Worm (Caenorhabditis elegans): ENCODE measurements around the gene far-1.

DNA sequence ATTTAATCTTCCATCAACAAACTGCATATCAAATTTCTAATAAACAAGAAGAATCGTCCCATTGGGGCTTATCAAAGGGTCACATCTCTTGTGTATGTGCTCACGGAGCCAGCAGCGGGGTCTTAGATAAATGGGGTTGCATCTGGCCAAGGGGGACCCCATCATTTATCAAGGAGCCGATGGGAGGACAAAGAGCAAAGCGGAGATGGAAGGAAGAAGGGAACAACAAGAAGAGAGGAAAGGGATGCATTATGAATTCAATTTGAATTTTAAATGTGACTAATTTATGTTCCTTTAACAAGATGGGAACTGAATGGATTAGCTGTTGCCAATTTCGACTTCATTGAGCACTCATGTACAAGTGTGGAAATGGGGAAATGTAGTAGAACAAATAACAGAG, 3.4 kb upstream of the far-1 start:
- TF ChIP-seq pha-4 (tag; optimal IDR thresholded peaks at IDR 0.05) (no peak), nhr-12 (tag; optimal IDR thresholded peaks at IDR 0.05) (no peak), zag-1 (tag; optimal IDR thresholded peaks at IDR 0.05) (no peak), unc-62 (GFP tag; optimal IDR thresholded peaks at IDR 0.05) (peak; percentile 51), nfya-1 (tag; optimal IDR thresholded peaks at IDR 0.05; ENCODE audit: insufficient read depth) (peak; percentile 48), ztf-11 (tag; optimal IDR thresholded peaks at IDR 0.05) (no peak), jun-1 (tag; optimal IDR thresholded peaks at IDR 0.05) (no peak), nhr-28 (tag; optimal IDR thresholded peaks at IDR 0.05) (no peak), fos-1 (tag; optimal IDR thresholded peaks at IDR 0.05) (no peak), skn-1 (tag; optimal IDR thresholded peaks at IDR 0.05) (no peak), ceh-16 (tag; optimal IDR thresholded peaks at IDR 0.05) (no peak)
